Fruit fly (Drosophila melanogaster) whole organism, embryonic: ENCODE results near the gene CG33124.
A peak's percentile ranks its signal among the peaks of the same experiment; 100 is the strongest.

ENCODE experiments used
- ATbp ChIP-seq: fragments of 200-800 bp; sonication (Bioruptor generic); optimal IDR thresholded peaks from 2 replicates; lab custom pipeline; 2017; ENCODE audit warnings: missing biosample characterization, mild to moderate bottlenecking, missing genetic modification characterization, missing genetic modification reagents
- Atf3 ChIP-seq: fragments of 200-800 bp; sonication (Bioruptor generic); optimal IDR thresholded peaks from 3 replicates; lab custom pipeline; 2016; ENCODE audit warnings: missing biosample characterization, missing genetic modification characterization
- CG10462 ChIP-seq: fragments of 200-800 bp; sonication (Bioruptor generic); optimal IDR thresholded peaks from 2 replicates; lab custom pipeline; 2016; ENCODE audit warnings: missing biosample characterization, missing genetic modification characterization
- CG10959 ChIP-seq: fragments of 200-800 bp; sonication (Bioruptor generic); IDR thresholded peaks from 2 replicates; pipeline ENCODE4 v1.3.6; 2022; ENCODE audit warnings: missing biosample characterization, missing genetic modification characterization
- CG11695 ChIP-seq: fragments of 200-800 bp; sonication (Bioruptor generic); IDR thresholded peaks from 3 replicates; pipeline ENCODE4 v1.3.6; 2022; ENCODE audit warnings: missing biosample characterization, missing genetic modification characterization
- CG13424 ChIP-seq: fragments of 200-800 bp; sonication (Bioruptor generic); optimal IDR thresholded peaks from 2 replicates; lab custom pipeline; 2019; ENCODE audit warnings: missing biosample characterization, mild to moderate bottlenecking, missing genetic modification characterization, moderate library complexity
- CG14667 ChIP-seq: fragments of 200-800 bp; sonication (Bioruptor generic); IDR thresholded peaks from 2 replicates; pipeline ENCODE4 v1.3.6; 2022; ENCODE audit warnings: missing biosample characterization, missing genetic modification characterization
- CG14710 ChIP-seq: fragments of 200-800 bp; sonication (Bioruptor generic); optimal IDR thresholded peaks from 3 replicates; lab custom pipeline; 2019; ENCODE audit warnings: missing biosample characterization, mild to moderate bottlenecking, missing genetic modification characterization, moderate library complexity
- CG18011 ChIP-seq: fragments of 200-800 bp; sonication (Bioruptor generic); optimal IDR thresholded peaks from 2 replicates; lab custom pipeline; 2017; ENCODE audit warnings: missing biosample characterization, missing genetic modification characterization, mild to moderate bottlenecking, moderate library complexity, missing genotype
- CG18599 ChIP-seq: fragments of 200-800 bp; sonication (Bioruptor generic); optimal IDR thresholded peaks from 3 replicates; lab custom pipeline; 2017; ENCODE audit warnings: missing biosample characterization, missing genetic modification characterization, mild to moderate bottlenecking, moderate library complexity, missing genetic modification reagents
- CG3163 ChIP-seq: fragments of 200-800 bp; sonication (Bioruptor generic); optimal IDR thresholded peaks from 3 replicates; lab custom pipeline; 2016; ENCODE audit warnings: missing biosample characterization, missing genetic modification characterization
- CG3995 ChIP-seq: fragments of 200-800 bp; sonication (Bioruptor generic); optimal IDR thresholded peaks from 3 replicates; lab custom pipeline; 2016; ENCODE audit warnings: missing biosample characterization, missing genetic modification characterization
- CG4282 ChIP-seq: fragments of 200-800 bp; sonication (Bioruptor generic); optimal IDR thresholded peaks from 2 replicates; lab custom pipeline; 2016; ENCODE audit warnings: missing biosample characterization, missing genetic modification characterization
- E2f1 ChIP-seq: fragments of 200-800 bp; sonication (Bioruptor generic); IDR thresholded peaks from 2 replicates; pipeline ENCODE4 v1.3.6; 2022; ENCODE audit warnings: missing biosample characterization, missing genetic modification characterization
- Elba2 ChIP-seq: fragments of 200-800 bp; sonication (Bioruptor generic); optimal IDR thresholded peaks from 3 replicates; lab custom pipeline; 2016; ENCODE audit warnings: missing biosample characterization, missing genetic modification characterization
- GATAe ChIP-seq: fragments of 200-800 bp; sonication (Bioruptor generic); conservative IDR thresholded peaks from 2 replicates; pipeline ENCODE4 v1.3.6; 2022; ENCODE audit warnings: missing biosample characterization, missing genetic modification characterization
- H2.0 ChIP-seq: fragments of 200-800 bp; sonication (Bioruptor generic); IDR thresholded peaks from 2 replicates; pipeline ENCODE4 v1.3.6; 2022; ENCODE audit warnings: missing biosample characterization, missing genetic modification characterization
- HLH3B ChIP-seq: fragments of 200-800 bp; sonication (Bioruptor generic); IDR thresholded peaks from 2 replicates; pipeline ENCODE4 v1.3.6; 2022; ENCODE audit warnings: missing biosample characterization, missing genetic modification characterization
- HLH4C ChIP-seq: fragments of 200-800 bp; sonication (Bioruptor generic); IDR thresholded peaks from 3 replicates; pipeline ENCODE4 v1.3.6; 2022; ENCODE audit warnings: missing biosample characterization, missing genetic modification characterization; ENCODE audit not compliant: partially characterized antibody
- HLHmδ ChIP-seq: fragments of 200-800 bp; sonication (Bioruptor generic); optimal IDR thresholded peaks from 2 replicates; lab custom pipeline; 2018; ENCODE audit warnings: missing biosample characterization, mild to moderate bottlenecking, missing genetic modification characterization, moderate library complexity
- HmgD ChIP-seq: fragments of 200-800 bp; sonication (Bioruptor generic); optimal IDR thresholded peaks from 3 replicates; lab custom pipeline; 2016; ENCODE audit warnings: missing biosample characterization, missing genetic modification characterization
- Lpt ChIP-seq: fragments of >200 bp; optimal IDR thresholded peaks from 2 replicates; lab custom pipeline; 2018; ENCODE audit warnings: missing biosample characterization, missing genetic modification characterization
- MESR4 ChIP-seq: fragments of 200-800 bp; sonication (Bioruptor generic); optimal IDR thresholded peaks from 2 replicates; lab custom pipeline; 2018; ENCODE audit warnings: missing biosample characterization, mild to moderate bottlenecking, missing genetic modification characterization, moderate library complexity
- MTF-1 ChIP-seq: fragments of 200-800 bp; sonication (Bioruptor generic); optimal IDR thresholded peaks from 2 replicates; lab custom pipeline; 2018; ENCODE audit warnings: missing biosample characterization, mild to moderate bottlenecking, missing genetic modification characterization, borderline replicate concordance
- Med ChIP-seq: fragments of 200-800 bp; sonication (Bioruptor generic); peaks from one replicate; lab custom pipeline; 2016; ENCODE audit warnings: missing biosample characterization, missing genetic modification characterization, mild to moderate bottlenecking, inconsistent platforms, moderate library complexity
- NC2α ChIP-seq: fragments of 200-800 bp; sonication (Bioruptor generic); optimal IDR thresholded peaks from 2 replicates; lab custom pipeline; 2016; ENCODE audit warnings: missing biosample characterization, missing genetic modification characterization
- NK7.1 ChIP-seq: fragments of 200-800 bp; sonication (Bioruptor generic); optimal IDR thresholded peaks from 3 replicates; lab custom pipeline; 2016; ENCODE audit warnings: missing biosample characterization, missing genetic modification characterization
- Nf-YA ChIP-seq: fragments of 200-800 bp; sonication (Bioruptor generic); IDR thresholded peaks from 2 replicates; pipeline ENCODE4 v1.3.6; 2022; ENCODE audit warnings: missing biosample characterization, missing genetic modification characterization
- Ravus ChIP-seq: fragments of 200-800 bp; sonication (Bioruptor generic); IDR thresholded peaks from 2 replicates; pipeline ENCODE4 v1.3.6; 2022; ENCODE audit warnings: missing biosample characterization, missing genetic modification characterization
- crp ChIP-seq, 2 experiments: fragments of 200-800 bp; sonication (Bioruptor generic); optimal IDR thresholded peaks; 2 replicates in 1 of 2; 3 replicates in 1 of 2; lab custom pipeline; 2017; ENCODE audit warnings: missing biosample characterization in 2 of 2, missing genetic modification characterization in 2 of 2, mild to moderate bottlenecking in 1 of 2, moderate library complexity in 1 of 2
- dan ChIP-seq: fragments of 200-800 bp; sonication (Bioruptor generic); IDR thresholded peaks from 2 replicates; pipeline ENCODE4 v1.3.6; 2022; ENCODE audit warnings: missing biosample characterization, missing genetic modification characterization
- en ChIP-seq: fragments of 200-800 bp; sonication (Bioruptor generic); optimal IDR thresholded peaks from 2 replicates; lab custom pipeline; 2016; ENCODE audit warnings: missing biosample characterization, missing genetic modification characterization
- ewg ChIP-seq: fragments of 200-800 bp; sonication (Bioruptor generic); optimal IDR thresholded peaks from 3 replicates; lab custom pipeline; 2017; ENCODE audit warnings: mild to moderate bottlenecking, missing biosample characterization, missing genetic modification reagents, missing genetic modification characterization
- gsb-n ChIP-seq: fragments of 200-800 bp; sonication (Bioruptor generic); optimal IDR thresholded peaks from 3 replicates; lab custom pipeline; 2018; ENCODE audit warnings: missing biosample characterization, mild to moderate bottlenecking, missing genetic modification characterization
- jumu ChIP-seq: fragments of 200-800 bp; sonication (Bioruptor generic); optimal IDR thresholded peaks from 3 replicates; lab custom pipeline; 2016; ENCODE audit warnings: missing biosample characterization, missing genetic modification characterization
- lmd ChIP-seq: fragments of 200-800 bp; sonication (Bioruptor generic); IDR thresholded peaks from 2 replicates; pipeline ENCODE4 v1.3.6; 2022; ENCODE audit warnings: missing biosample characterization, missing genetic modification characterization
- nom ChIP-seq: fragments of 200-800 bp; sonication (Bioruptor generic); optimal IDR thresholded peaks from 2 replicates; lab custom pipeline; 2017; ENCODE audit warnings: missing biosample characterization, missing genetic modification characterization, mild to moderate bottlenecking, moderate library complexity, missing genetic modification reagents
- pita ChIP-seq: fragments of 200-800 bp; sonication (Bioruptor generic); optimal IDR thresholded peaks from 2 replicates; lab custom pipeline; 2017; ENCODE audit warnings: missing biosample characterization, mild to moderate bottlenecking, missing genetic modification characterization
- psq ChIP-seq: fragments of 200-800 bp; sonication (Bioruptor generic); optimal IDR thresholded peaks from 2 replicates; lab custom pipeline; 2017; ENCODE audit warnings: missing biosample characterization, missing genetic modification characterization
- ro ChIP-seq: fragments of 200-800 bp; sonication (Bioruptor generic); IDR thresholded peaks from 2 replicates; pipeline ENCODE4 v1.3.6; 2022; ENCODE audit warnings: missing biosample characterization, missing genetic modification characterization
- row ChIP-seq: fragments of 200-800 bp; sonication (Bioruptor generic); IDR thresholded peaks from 3 replicates; pipeline ENCODE4 v1.3.6; 2022; ENCODE audit warnings: missing biosample characterization, missing genetic modification characterization
- sens ChIP-seq: fragments of 200-800 bp; sonication (Bioruptor generic); peaks from one replicate; lab custom pipeline; 2016; ENCODE audit warnings: missing biosample characterization, missing genetic modification characterization
- sima ChIP-seq: fragments of 200-800 bp; sonication (Bioruptor generic); optimal IDR thresholded peaks from 2 replicates; lab custom pipeline; 2016; ENCODE audit warnings: missing biosample characterization, missing genetic modification characterization
- slou ChIP-seq: fragments of 200-800 bp; sonication (Bioruptor generic); optimal IDR thresholded peaks from 3 replicates; lab custom pipeline; 2016; ENCODE audit warnings: missing biosample characterization, missing genetic modification characterization
- sr ChIP-seq: fragments of 200-800 bp; sonication (Bioruptor generic); IDR thresholded peaks from 3 replicates; pipeline ENCODE4 v1.3.6; 2022; ENCODE audit warnings: missing biosample characterization, missing genetic modification characterization
- usp ChIP-seq: fragments of >200 bp; optimal IDR thresholded peaks from 2 replicates; lab custom pipeline; 2017; ENCODE audit warnings: missing biosample characterization, missing genetic modification characterization
- vvl ChIP-seq: fragments of 200-800 bp; sonication (Bioruptor generic); IDR thresholded peaks from 2 replicates; pipeline ENCODE4 v1.3.6; 2022; ENCODE audit warnings: missing biosample characterization, missing genetic modification characterization

The CG33124 gene

dm6 chr2L:2212478-2212877, 3.6 kb upstream of the CG33124 start, which contains the start of gene CG15385:
Gene CG15385 (minus strand): TSS chr2L:2212571.
- TF ChIP-seq row (peak; percentile 49; the same call in 2 of the 3 replicates), CG3163 (GFP tag; lab: Kevin White, UChicago) (no peak), GATAe (GFP tag; lab: Robert Waterston, UW) (no peak), crp (GFP tag; optimal IDR thresholded peaks at IDR 0.05; lab: Kevin White, UChicago) (peak in 1 of 2 experiments; percentile 68), ewg (GFP tag; lab: Kevin White, UChicago) (peak; percentile 96), Med (GFP tag; lab: Kevin White, UChicago) (peak; percentile 70), CG18599 (GFP tag; lab: Kevin White, UChicago) (peak; percentile 3), HLH4C (no peak), MESR4 (GFP tag; lab: Kevin White, UChicago) (peak; percentile 11), MTF-1 (no peak), en (GFP tag; lab: Kevin White, UChicago) (no peak)

dm6 chr2L:2206066-2206465, 2.8 kb downstream of the CG33124 start, which contains the start of gene CG31668:
Gene CG31668 (minus strand): TSS chr2L:2206166.
- TF ChIP-seq usp (GFP tag; lab: Kevin White, UChicago) (no peak), sens (GFP tag; lab: Kevin White, UChicago) (peak; percentile 62), HmgD (GFP tag; lab: Kevin White, UChicago) (no peak)

dm6 chr2L:2202853-2203717, 5.8 kb downstream of the CG33124 start:
- no peak for TF ChIP-seq Nf-YA (GFP tag; lab: Robert Waterston, UW)
- no peak for TF ChIP-seq E2f1 (GFP tag; lab: Robert Waterston, UW)
- TF ChIP-seq psq (GFP tag; lab: Kevin White, UChicago) = peak; percentile 28
- TF ChIP-seq CG18599 (GFP tag; lab: Kevin White, UChicago) = peak; percentile 13
- TF ChIP-seq ro (GFP tag; lab: Robert Waterston, UW) = no peak
- no peak for TF ChIP-seq CG14667 (GFP tag; lab: Robert Waterston, UW)
- TF ChIP-seq CG10959 = no peak
- TF ChIP-seq Lpt (GFP tag; lab: Kevin White, UChicago) = no peak
- TF ChIP-seq lmd (GFP tag; lab: Robert Waterston, UW) = no peak
- TF ChIP-seq ATbp (GFP tag; lab: Kevin White, UChicago) = no peak
- TF ChIP-seq CG13424 = no peak
- TF ChIP-seq HLHmδ (GFP tag; lab: Kevin White, UChicago) = peak; percentile 88
- no peak for TF ChIP-seq CG4282
- no peak for TF ChIP-seq dan (GFP tag; lab: Robert Waterston, UW)
- peak; percentile 11; the same call in 1 of the 2 replicates for TF ChIP-seq HLH3B (GFP tag; lab: Robert Waterston, UW)
- no peak for TF ChIP-seq gsb-n
- 0 out of 3 replicates have a peak, but pooled peaks have one; percentile 25 for TF ChIP-seq sr (GFP tag; lab: Robert Waterston, UW)
- TF ChIP-seq jumu = no peak
- no peak for TF ChIP-seq CG18011 (GFP tag; lab: Kevin White, UChicago)
- no peak for TF ChIP-seq Elba2 (GFP tag; lab: Kevin White, UChicago)
- TF ChIP-seq H2.0 (GFP tag; lab: Robert Waterston, UW) = no peak
- TF ChIP-seq Atf3 = no peak
- no peak for TF ChIP-seq pita (GFP tag; lab: Kevin White, UChicago)
- TF ChIP-seq sima (GFP tag; lab: Kevin White, UChicago) = no peak
- no peak for TF ChIP-seq slou
- TF ChIP-seq vvl (GFP tag; lab: Robert Waterston, UW) = peak; percentile 27; the same call in 1 of the 2 replicates
- TF ChIP-seq Ravus (GFP tag; lab: Robert Waterston, UW) = no peak
- no peak for TF ChIP-seq CG14710
- peak; percentile 46 for TF ChIP-seq sens (GFP tag; lab: Kevin White, UChicago)
- TF ChIP-seq CG3995 (GFP tag; lab: Kevin White, UChicago) = no peak
- no peak for TF ChIP-seq CG11695 (GFP tag; lab: Robert Waterston, UW)
- TF ChIP-seq NC2α = no peak
- no peak for TF ChIP-seq NK7.1
- TF ChIP-seq nom (GFP tag; lab: Kevin White, UChicago) = peak; percentile 80
- TF ChIP-seq CG10462 = no peak
